Worm (Caenorhabditis elegans) whole organism, mixed stage, embryonic: Measurements from ENCODE around the gene dhc-4.

Source experiments
- elt-3 ChIP-seq: fragments of 150-350 bp; optimal IDR thresholded peaks from 2 replicates; lab custom pipeline; 2014; ENCODE audit warnings: missing biosample characterization, missing genetic modification characterization
- hlh-1 ChIP-seq: fragments of 150-350 bp; optimal IDR thresholded peaks from 2 replicates; lab custom pipeline; 2014; ENCODE audit warnings: missing biosample characterization, missing genetic modification reagents, missing genetic modification characterization
- lin-13 ChIP-seq: fragments of 150-350 bp; optimal IDR thresholded peaks from 2 replicates; lab custom pipeline; 2014; ENCODE audit warnings: missing biosample characterization, missing genetic modification characterization
- lsy-2 ChIP-seq: fragments of 150-350 bp; optimal IDR thresholded peaks from 2 replicates; lab custom pipeline; 2014; ENCODE audit warnings: missing biosample characterization, missing genetic modification characterization
- mep-1 ChIP-seq: fragments of 150-350 bp; optimal IDR thresholded peaks from 2 replicates; lab custom pipeline; 2017; ENCODE audit warnings: missing biosample characterization, missing genetic modification reagents, missing genetic modification characterization, inconsistent platforms
- nhr-12 ChIP-seq: fragments of 150-350 bp; optimal IDR thresholded peaks from 2 replicates; lab custom pipeline; 2014; ENCODE audit warnings: missing biosample characterization, missing genetic modification characterization
- pha-4 ChIP-seq: fragments of 150-350 bp; optimal IDR thresholded peaks from 2 replicates; lab custom pipeline; 2018; ENCODE audit warnings: missing biosample characterization, missing genetic modification reagents, missing genetic modification characterization
- unc-39 ChIP-seq: fragments of 150-350 bp; optimal IDR thresholded peaks from 2 replicates; lab custom pipeline; 2014; ENCODE audit warnings: missing biosample characterization, missing genetic modification characterization
- unc-62 ChIP-seq: fragments of 150-350 bp; optimal IDR thresholded peaks from 2 replicates; lab custom pipeline; 2014; ENCODE audit warnings: missing biosample characterization, missing genetic modification reagents, missing genetic modification characterization

- TF ChIP-seq unc-39 (tag; lab: Kevin White, UChicago) (no peak), lsy-2 (tag; lab: Kevin White, UChicago) (no peak), unc-62 (GFP tag; lab: Kevin White, UChicago) (no peak), elt-3 (tag; lab: Kevin White, UChicago) (no peak), hlh-1 (tag; lab: Kevin White, UChicago) (no peak), pha-4 (tag; lab: Kevin White, UChicago) (no peak), lin-13 (no peak), mep-1 (no peak), nhr-12 (tag; lab: Kevin White, UChicago) (no peak)
These were observed 16.6 kb upstream of the dhc-4 start, which contains the start of gene zig-5 for ce11 chrIII:10953160-10953559.
